Worm (Caenorhabditis elegans) whole organism, late embryonic: Measurements from ENCODE around the gene mdt-4.

Experiments used
- ama-1 ChIP-seq: fragments of 150-350 bp; optimal IDR thresholded peaks from 2 replicates; lab custom pipeline; 2014
- dve-1 ChIP-seq: sonication (generic microtip); optimal IDR thresholded peaks from 2 replicates; lab custom pipeline; 2017; ENCODE audit warnings: antibody characterized with exemption, mild to moderate bottlenecking, missing genetic modification characterization, missing compliant biosample characterization
- ets-4 ChIP-seq: sonication (generic microtip); optimal IDR thresholded peaks from 2 replicates; lab custom pipeline; 2016; ENCODE audit warnings: missing genetic modification characterization, missing compliant biosample characterization
- eyg-1 ChIP-seq: sonication (generic microtip); optimal IDR thresholded peaks from 2 replicates; lab custom pipeline; 2016; ENCODE audit warnings: missing genotype, missing genetic modification characterization, missing compliant biosample characterization
- hlh-30 ChIP-seq: sonication (generic microtip); optimal IDR thresholded peaks from 2 replicates; lab custom pipeline; 2017; ENCODE audit warnings: antibody characterized with exemption, missing genetic modification characterization, missing compliant biosample characterization; ENCODE audit not compliant: insufficient read depth
- lin-11 ChIP-seq: fragments of 200-800 bp; sonication (Bioruptor generic); optimal IDR thresholded peaks from 2 replicates; lab custom pipeline; 2018; ENCODE audit warnings: mild to moderate bottlenecking, missing genetic modification characterization, missing compliant biosample characterization
- nfya-1 ChIP-seq: sonication (generic microtip); optimal IDR thresholded peaks from 2 replicates; lab custom pipeline; 2017; ENCODE audit warnings: missing genetic modification characterization, mild to moderate bottlenecking, missing compliant biosample characterization, antibody characterized with exemption, moderate library complexity
- pqm-1 ChIP-seq: sonication (generic microtip); optimal IDR thresholded peaks from 2 replicates; lab custom pipeline; 2016; ENCODE audit warnings: missing genetic modification characterization, missing compliant biosample characterization
- sox-4 ChIP-seq: sonication (generic microtip); optimal IDR thresholded peaks from 2 replicates; lab custom pipeline; 2017; ENCODE audit warnings: mild to moderate bottlenecking, missing genetic modification characterization, inconsistent platforms, missing compliant biosample characterization
- syd-9 ChIP-seq: sonication (generic microtip); optimal IDR thresholded peaks from 2 replicates; lab custom pipeline; 2016; ENCODE audit warnings: mild to moderate bottlenecking, missing genetic modification characterization, moderate library complexity, missing compliant biosample characterization

DNA sequence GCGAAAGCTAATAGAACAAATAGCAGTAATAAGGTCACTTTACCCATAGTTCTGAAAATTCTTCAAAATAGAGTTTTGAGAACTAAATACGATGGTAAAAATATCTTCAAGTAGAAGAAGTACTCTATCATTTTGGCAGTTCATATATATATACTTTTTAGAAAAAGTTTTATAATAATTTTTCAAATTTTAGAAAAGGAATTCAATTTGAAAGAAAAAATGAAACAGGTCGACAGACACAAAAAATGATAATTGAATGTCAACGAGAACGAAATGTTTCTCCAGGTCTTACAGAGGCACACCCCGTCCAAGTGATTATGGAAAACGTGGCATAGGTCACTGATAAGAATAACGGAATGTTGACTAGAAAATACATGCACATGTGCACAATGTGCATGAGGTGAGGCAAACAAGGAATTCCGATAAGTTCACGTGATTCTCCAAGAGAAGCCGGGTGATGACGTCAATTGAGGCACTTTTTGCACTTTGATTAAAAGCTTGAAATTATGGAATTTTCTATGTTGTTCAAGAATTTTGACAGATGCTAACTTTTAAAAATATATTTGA lies 18.5 kb downstream of the mdt-4 start, which contains the start of gene aagr-2:
- TF ChIP-seq hlh-30 (tag; lab: Kevin White, UChicago) (no peak), nfya-1 (no peak), pqm-1 (tag; lab: Kevin White, UChicago) (no peak), ets-4 (tag; lab: Kevin White, UChicago) (no peak), syd-9 (no peak), ama-1 (lab: Kevin White, UChicago) (no peak), sox-4 (tag; lab: Kevin White, UChicago) (no peak), lin-11 (no peak), dve-1 (no peak), eyg-1 (tag; lab: Kevin White, UChicago) (no peak)
